Worm (Caenorhabditis elegans) whole organism, L3 larva: ENCODE results near the gene C44H9.6.

Source experiments
- ama-1 ChIP-seq: fragments of 150-350 bp; optimal IDR thresholded peaks from 2 replicates; lab custom pipeline; 2018
- fkh-10 ChIP-seq: sonication (generic microtip); optimal IDR thresholded peaks from 2 replicates; lab custom pipeline; 2017; ENCODE audit warnings: missing biosample characterization, missing genetic modification reagents, missing genetic modification characterization
- fos-1 ChIP-seq: fragments of 150-350 bp; optimal IDR thresholded peaks from 2 replicates; lab custom pipeline; 2014; ENCODE audit warnings: missing biosample characterization, missing genetic modification characterization
- hmg-11 ChIP-seq: sonication (generic microtip); optimal IDR thresholded peaks from 2 replicates; lab custom pipeline; 2016; ENCODE audit warnings: missing genetic modification characterization, missing compliant biosample characterization
- lin-15B ChIP-seq: fragments of 150-350 bp; optimal IDR thresholded peaks from 2 replicates; lab custom pipeline; 2014; ENCODE audit warnings: missing biosample characterization, missing genetic modification characterization
- nhr-11 ChIP-seq: fragments of 150-350 bp; optimal IDR thresholded peaks from 2 replicates; lab custom pipeline; 2014; ENCODE audit warnings: missing biosample characterization, missing genetic modification characterization
- nhr-77 ChIP-seq: fragments of 150-350 bp; optimal IDR thresholded peaks from 2 replicates; lab custom pipeline; 2014; ENCODE audit warnings: missing biosample characterization, missing genetic modification characterization
- pqm-1 ChIP-seq: fragments of 150-350 bp; optimal IDR thresholded peaks from 2 replicates; lab custom pipeline; 2017; ENCODE audit warnings: missing biosample characterization, missing genetic modification characterization, inconsistent platforms
- tbx-2 ChIP-seq: sonication (generic microtip); optimal IDR thresholded peaks from 2 replicates; lab custom pipeline; 2016; ENCODE audit warnings: mild to moderate bottlenecking, missing genetic modification characterization, missing compliant biosample characterization

- TF ChIP-seq fos-1 (no peak), nhr-77 (tag; lab: Kevin White, UChicago) (no peak), pqm-1 (tag; lab: Kevin White, UChicago) (peak; percentile 9), fkh-10 (GFP tag; lab: Kevin White, UChicago) (no peak), tbx-2 (tag; lab: Kevin White, UChicago) (no peak), ama-1 (lab: Kevin White, UChicago) (no peak), hmg-11 (tag; lab: Kevin White, UChicago) (no peak), lin-15B (no peak), nhr-11 (tag; lab: Kevin White, UChicago) (no peak)
These were observed 47.2 kb downstream of the C44H9.6 start, which contains the start of gene ugt-6 for ce11 chrV:12797992-12798391.
